Worm (Caenorhabditis elegans) whole organism, young adult: ENCODE results near the gene ace-4.

ENCODE experiments used
- B0035.1 ChIP-seq: sonication (generic microtip); optimal IDR thresholded peaks from 2 replicates; lab custom pipeline; 2016; ENCODE audit warnings: missing genetic modification characterization, mild to moderate bottlenecking, missing compliant biosample characterization, missing genotype, missing genetic modification reagents
- B0261.1 ChIP-seq: sonication (generic microtip); optimal IDR thresholded peaks from 2 replicates; lab custom pipeline; 2016; ENCODE audit warnings: mild to moderate bottlenecking, missing genetic modification characterization, moderate library complexity, missing compliant biosample characterization
- C17E4.6 ChIP-seq: fragments of 200-800 bp; sonication (Bioruptor generic); IDR thresholded peaks from 2 replicates; pipeline ENCODE4 v1.3.6; 2022; ENCODE audit warnings: missing genetic modification reagents, missing genetic modification characterization, missing compliant biosample characterization
- F23B12.7 ChIP-seq: sonication (generic microtip); optimal IDR thresholded peaks from 2 replicates; lab custom pipeline; 2017; ENCODE audit warnings: missing genetic modification characterization, mild to moderate bottlenecking, missing compliant biosample characterization, antibody characterized with exemption, moderate library complexity; ENCODE audit not compliant: insufficient read depth
- F33H1.4 ChIP-seq: fragments of 200-800 bp; sonication (Bioruptor generic); IDR thresholded peaks from 2 replicates; pipeline ENCODE4 v1.3.6; 2022; ENCODE audit warnings: missing genetic modification reagents, missing genetic modification characterization, missing compliant biosample characterization
- F37B4.10 ChIP-seq: fragments of 200-800 bp; sonication (Bioruptor generic); IDR thresholded peaks from 2 replicates; pipeline ENCODE4 v1.3.6; 2022; ENCODE audit warnings: missing genetic modification characterization, missing compliant biosample characterization
- F52B5.7 ChIP-seq: sonication (generic microtip); optimal IDR thresholded peaks from 2 replicates; lab custom pipeline; 2016; ENCODE audit warnings: mild to moderate bottlenecking, missing genetic modification characterization, missing compliant biosample characterization
- F57A8.1 ChIP-seq: fragments of 200-800 bp; sonication (Bioruptor generic); optimal IDR thresholded peaks from 2 replicates; lab custom pipeline; 2018; ENCODE audit warnings: mild to moderate bottlenecking, missing genetic modification characterization, moderate library complexity, missing compliant biosample characterization
- Y56A3A.18 ChIP-seq: fragments of 200-800 bp; sonication (Bioruptor generic); IDR thresholded peaks from 2 replicates; pipeline ENCODE4 v1.3.6; 2022; ENCODE audit warnings: missing genetic modification reagents, missing genetic modification characterization, missing compliant biosample characterization
- Y79H2A.3 ChIP-seq: fragments of 200-800 bp; sonication (Bioruptor generic); conservative IDR thresholded peaks from 2 replicates; pipeline ENCODE4 v1.3.6; 2022; ENCODE audit warnings: missing genetic modification reagents, missing genetic modification characterization, missing compliant biosample characterization
- ZK185.1 ChIP-seq: sonication (generic microtip); optimal IDR thresholded peaks from 2 replicates; lab custom pipeline; 2016; ENCODE audit warnings: mild to moderate bottlenecking, missing genetic modification characterization, missing compliant biosample characterization; ENCODE audit not compliant: poor library complexity, severe bottlenecking
- ama-1 ChIP-seq, 3 experiments: fragments of 150-350 bp in 1 of 3; sonication (generic microtip) in 2 of 3; optimal IDR thresholded peaks; 2 replicates each; lab custom pipeline; 2014 to 2018; ENCODE audit warnings: missing biosample characterization in 2 of 3, missing genetic modification characterization in 2 of 3, missing genetic modification reagents in 2 of 3
- aptf-2 ChIP-seq: fragments of 200-800 bp; sonication (Bioruptor generic); conservative IDR thresholded peaks from 2 replicates; pipeline ENCODE4 v1.3.6; 2022; ENCODE audit warnings: missing genetic modification reagents, missing genetic modification characterization, missing compliant biosample characterization
- atf-7 ChIP-seq: sonication (generic microtip); optimal IDR thresholded peaks from 2 replicates; lab custom pipeline; 2017; ENCODE audit warnings: mild to moderate bottlenecking, missing genetic modification characterization, missing compliant biosample characterization
- athp-1 ChIP-seq: sonication (generic microtip); optimal IDR thresholded peaks from 2 replicates; lab custom pipeline; 2017; ENCODE audit warnings: mild to moderate bottlenecking, missing genetic modification characterization, missing compliant biosample characterization
- attf-6 ChIP-seq: fragments of 200-800 bp; sonication (Bioruptor generic); IDR thresholded peaks from 2 replicates; pipeline ENCODE4 v1.3.6; 2022; ENCODE audit warnings: missing genetic modification reagents, missing genetic modification characterization, missing compliant biosample characterization
- ccch-3 ChIP-seq: fragments of 200-800 bp; sonication (Bioruptor generic); optimal IDR thresholded peaks from 2 replicates; lab custom pipeline; 2018; ENCODE audit warnings: mild to moderate bottlenecking, missing genetic modification characterization, missing compliant biosample characterization
- cebp-2 ChIP-seq: fragments of 200-800 bp; sonication (Bioruptor generic); IDR thresholded peaks from 2 replicates; pipeline ENCODE4 v1.3.6; 2022; ENCODE audit warnings: missing genetic modification characterization, missing compliant biosample characterization
- ceh-91 ChIP-seq: fragments of 200-800 bp; sonication (Bioruptor generic); IDR thresholded peaks from 2 replicates; pipeline ENCODE4 v1.3.6; 2022; ENCODE audit warnings: missing genetic modification reagents, missing genetic modification characterization, missing compliant biosample characterization
- die-1 ChIP-seq: sonication (generic microtip); optimal IDR thresholded peaks from 2 replicates; lab custom pipeline; 2016; ENCODE audit warnings: missing genotype, mild to moderate bottlenecking, missing genetic modification characterization, missing compliant biosample characterization
- egrh-3 ChIP-seq: fragments of 200-800 bp; sonication (Bioruptor generic); IDR thresholded peaks from 2 replicates; pipeline ENCODE4 v1.3.6; 2022; ENCODE audit warnings: missing genetic modification reagents, missing genetic modification characterization, missing compliant biosample characterization
- ekl-4 ChIP-seq: fragments of 200-800 bp; sonication (Bioruptor generic); IDR thresholded peaks from 2 replicates; pipeline ENCODE4 v1.3.6; 2022; ENCODE audit warnings: missing genetic modification reagents, missing genetic modification characterization, missing compliant biosample characterization
- him-1 ChIP-seq: sonication (generic microtip); optimal IDR thresholded peaks from 2 replicates; lab custom pipeline; 2016; ENCODE audit warnings: missing genotype, missing genetic modification reagents, missing genetic modification characterization, missing compliant biosample characterization
- hlh-12 ChIP-seq: sonication (generic microtip); optimal IDR thresholded peaks from 2 replicates; lab custom pipeline; 2016; ENCODE audit warnings: missing genetic modification characterization, missing compliant biosample characterization
- hsf-1 ChIP-seq: fragments of 200-800 bp; sonication (Bioruptor generic); IDR thresholded peaks from 2 replicates; pipeline ENCODE4 v1.3.6; 2022; ENCODE audit warnings: missing genetic modification reagents, missing genetic modification characterization, missing compliant biosample characterization
- lsy-27 ChIP-seq: sonication (generic microtip); optimal IDR thresholded peaks from 2 replicates; lab custom pipeline; 2017; ENCODE audit warnings: missing genetic modification characterization, mild to moderate bottlenecking, missing compliant biosample characterization, antibody characterized with exemption, missing genotype, borderline replicate concordance; ENCODE audit not compliant: insufficient read depth
- madf-8 ChIP-seq: fragments of 200-800 bp; sonication (Bioruptor generic); conservative IDR thresholded peaks from 2 replicates; pipeline ENCODE4 v1.3.6; 2022; ENCODE audit warnings: missing genetic modification reagents, missing genetic modification characterization, missing compliant biosample characterization
- mcd-1 ChIP-seq: fragments of 200-800 bp; sonication (Bioruptor generic); IDR thresholded peaks from 2 replicates; pipeline ENCODE4 v1.3.6; 2022; ENCODE audit warnings: missing genetic modification reagents, missing genetic modification characterization, missing compliant biosample characterization
- nfya-1 ChIP-seq: sonication (generic microtip); optimal IDR thresholded peaks from 2 replicates; lab custom pipeline; 2017; ENCODE audit warnings: antibody characterized with exemption, missing compliant biosample characterization, missing genetic modification characterization, borderline replicate concordance; ENCODE audit not compliant: insufficient read depth
- nhr-179 ChIP-seq: sonication (generic microtip); optimal IDR thresholded peaks from 2 replicates; lab custom pipeline; 2016; ENCODE audit warnings: mild to moderate bottlenecking, missing genetic modification characterization, missing compliant biosample characterization
- nhr-80 ChIP-seq: sonication (generic microtip); optimal IDR thresholded peaks from 2 replicates; lab custom pipeline; 2016; ENCODE audit warnings: missing genetic modification characterization, missing compliant biosample characterization
- nhr-90 ChIP-seq: sonication (generic microtip); optimal IDR thresholded peaks from 2 replicates; lab custom pipeline; 2016; ENCODE audit warnings: missing genotype, mild to moderate bottlenecking, missing genetic modification characterization, missing compliant biosample characterization
- pbrm-1 ChIP-seq: fragments of 200-800 bp; sonication (Bioruptor generic); IDR thresholded peaks from 2 replicates; pipeline ENCODE4 v1.3.6; 2022; ENCODE audit warnings: missing genetic modification reagents, missing genetic modification characterization, missing compliant biosample characterization
- rcor-1 ChIP-seq: fragments of 200-800 bp; sonication (Bioruptor generic); IDR thresholded peaks from 2 replicates; pipeline ENCODE4 v1.3.6; 2022; ENCODE audit warnings: missing genetic modification reagents, missing genetic modification characterization, missing compliant biosample characterization
- rpc-1 ChIP-seq, 2 experiments: fragments of 150-350 bp in 1 of 2; sonication (generic microtip) in 1 of 2; optimal IDR thresholded peaks; 2 replicates each; lab custom pipeline; 2014 to 2018; ENCODE audit warnings: missing biosample characterization in 1 of 2, missing genetic modification characterization in 1 of 2, missing genetic modification reagents in 1 of 2, missing genotype in 1 of 2
- sdz-38 ChIP-seq: sonication (generic microtip); optimal IDR thresholded peaks from 2 replicates; lab custom pipeline; 2016; ENCODE audit warnings: missing genotype, missing genetic modification characterization, missing compliant biosample characterization
- snpc-1.3 ChIP-seq: sonication (generic microtip); optimal IDR thresholded peaks from 2 replicates; lab custom pipeline; 2017; ENCODE audit warnings: missing genetic modification characterization, mild to moderate bottlenecking, missing compliant biosample characterization, antibody characterized with exemption, moderate library complexity, missing genotype, missing genetic modification reagents; ENCODE audit not compliant: insufficient read depth
- somi-1 ChIP-seq: fragments of 200-800 bp; sonication (Bioruptor generic); optimal IDR thresholded peaks from 2 replicates; lab custom pipeline; 2018; ENCODE audit warnings: mild to moderate bottlenecking, missing genetic modification characterization, missing compliant biosample characterization
- sptf-2 ChIP-seq: fragments of 200-800 bp; sonication (Bioruptor generic); optimal IDR thresholded peaks from 2 replicates; lab custom pipeline; 2018; ENCODE audit warnings: mild to moderate bottlenecking, missing genetic modification characterization, missing compliant biosample characterization
- tbp1 ChIP-seq: fragments of 200-800 bp; sonication (Bioruptor generic); optimal IDR thresholded peaks from 2 replicates; lab custom pipeline; 2018; ENCODE audit warnings: mild to moderate bottlenecking, missing genetic modification characterization, missing compliant biosample characterization
- tbx-9 ChIP-seq: sonication (generic microtip); optimal IDR thresholded peaks from 2 replicates; lab custom pipeline; 2016; ENCODE audit warnings: borderline replicate concordance, missing genetic modification characterization, inconsistent platforms, missing compliant biosample characterization
- zim-3 ChIP-seq: sonication (generic microtip); optimal IDR thresholded peaks from 2 replicates; lab custom pipeline; 2017; ENCODE audit warnings: mild to moderate bottlenecking, missing genetic modification characterization, moderate library complexity, missing compliant biosample characterization
- ztf-18 ChIP-seq: sonication (generic microtip); optimal IDR thresholded peaks from 2 replicates; lab custom pipeline; 2016; ENCODE audit warnings: missing genotype, mild to moderate bottlenecking, missing genetic modification characterization, missing compliant biosample characterization
- ztf-25 ChIP-seq: fragments of 200-800 bp; sonication (Bioruptor generic); IDR thresholded peaks from 2 replicates; pipeline ENCODE4 v1.3.6; 2022; ENCODE audit warnings: missing genetic modification reagents, missing genetic modification characterization, missing compliant biosample characterization
- ztf-26 ChIP-seq: sonication (generic microtip); optimal IDR thresholded peaks from 2 replicates; lab custom pipeline; 2017; ENCODE audit warnings: missing genetic modification characterization, missing compliant biosample characterization

Gene ace-4

DNA sequence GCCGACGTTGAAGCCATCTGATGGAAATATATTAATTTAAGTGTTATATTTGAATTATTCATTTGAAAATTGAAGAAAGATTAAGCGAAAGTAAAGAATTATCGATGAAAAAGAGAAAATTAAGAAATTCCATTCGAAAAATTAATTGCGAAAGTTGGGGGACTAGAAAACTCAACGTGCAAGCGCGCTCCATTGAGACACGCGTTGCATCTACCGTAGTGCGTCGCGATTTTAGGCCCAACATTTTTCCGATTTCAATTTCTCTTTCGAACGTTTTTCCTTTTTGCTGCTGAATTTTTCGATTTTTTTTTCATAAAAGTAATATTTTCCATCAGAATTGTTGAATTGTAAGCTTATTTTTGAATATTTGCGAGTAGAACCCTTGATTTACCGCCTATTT is 43.5 kb upstream of the ace-4 start, which contains the start of gene Y48B6A.1 (continued):
- TF ChIP-seq B0261.1 (tag; lab: Kevin White, UChicago) (peak; percentile 16), somi-1 (GFP tag; lab: Kevin White, UChicago) (peak; percentile 32), snpc-1.3 (tag; lab: Kevin White, UChicago) (peak; percentile 82), nhr-179 (no peak), rcor-1 (GFP tag; lab: Robert Waterston, UW) (peak; percentile 87), cebp-2 (GFP tag; lab: Robert Waterston, UW) (no peak), him-1 (tag; lab: Kevin White, UChicago) (peak; percentile 52), F57A8.1 (GFP tag; lab: Kevin White, UChicago) (peak; percentile 36), ceh-91 (peak; percentile 87), egrh-3 (GFP tag; lab: Robert Waterston, UW) (peak; percentile 82), athp-1 (peak; percentile 89), aptf-2 (peak; percentile 88), ztf-26 (tag; lab: Kevin White, UChicago) (peak; percentile 56), sptf-2 (GFP tag; lab: Kevin White, UChicago) (peak; percentile 53), ekl-4 (GFP tag; lab: Robert Waterston, UW) (peak; percentile 89), atf-7 (tag; lab: Kevin White, UChicago) (peak; percentile 21), rpc-1 (optimal IDR thresholded peaks at IDR 0.05; lab: Kevin White, UChicago) (no peak), rpc-1 (tag; optimal IDR thresholded peaks at IDR 0.05; lab: Kevin White, UChicago) (peak; percentile 3), F23B12.7 (tag; lab: Kevin White, UChicago) (peak; percentile 93), tbx-9 (tag; lab: Kevin White, UChicago) (no peak), lsy-27 (tag; lab: Kevin White, UChicago) (no peak), sdz-38 (tag; lab: Kevin White, UChicago) (no peak), F33H1.4 (GFP tag; lab: Robert Waterston, UW) (peak; percentile 76), madf-8 (peak; percentile 68), hsf-1 (GFP tag; lab: Robert Waterston, UW) (peak; percentile 49; the same call in 1 of the 2 replicates), Y56A3A.18 (GFP tag; lab: Robert Waterston, UW) (0 out of 2 replicates have a peak, but pooled peaks have one; percentile 23), ZK185.1 (tag; lab: Kevin White, UChicago) (no peak), C17E4.6 (GFP tag; lab: Robert Waterston, UW) (0 out of 2 replicates have a peak, but pooled peaks have one; percentile 20), tbp1 (GFP tag; lab: Kevin White, UChicago) (peak; percentile 67), Y79H2A.3 (0 out of 2 replicates have a peak, but pooled peaks have one; percentile 55), pbrm-1 (GFP tag; lab: Robert Waterston, UW) (peak; percentile 91)

ce11 chrII:14155259-14156023 is 42.4 kb upstream of the ace-4 start, which contains the start of the genes rpl-43 and xrn-2:
Gene rpl-43, plus strand, starts transcription at chrII:14155294.
Gene xrn-2, plus strand, starts transcription at chrII:14155768.
- TF ChIP-seq ama-1 (optimal IDR thresholded peaks at IDR 0.05; lab: Kevin White, UChicago) (no peak), ama-1 (GFP tag; optimal IDR thresholded peaks at IDR 0.05; lab: Kevin White, UChicago) (peak in 1 of 2 experiments; percentile 62), Y56A3A.18 (GFP tag; lab: Robert Waterston, UW) (peak; percentile 79), ccch-3 (no peak), nhr-80 (no peak), ztf-25 (GFP tag; lab: Robert Waterston, UW) (0 out of 2 replicates have a peak, but pooled peaks have one; percentile 45), him-1 (tag; lab: Kevin White, UChicago) (peak; percentile 37), nhr-90 (tag; lab: Kevin White, UChicago) (no peak), mcd-1 (GFP tag; lab: Robert Waterston, UW) (peak; percentile 75), egrh-3 (GFP tag; lab: Robert Waterston, UW) (peak; percentile 67), zim-3 (tag; lab: Kevin White, UChicago) (no peak), F37B4.10 (0 out of 2 replicates have a peak, but pooled peaks have one; percentile 84), die-1 (tag; lab: Kevin White, UChicago) (peak; percentile 56), hlh-12 (tag; lab: Kevin White, UChicago) (no peak), attf-6 (GFP tag; lab: Robert Waterston, UW) (peak; percentile 87), F52B5.7 (tag; lab: Kevin White, UChicago) (peak; percentile 69), ztf-18 (peak; percentile 36), B0035.1 (tag; lab: Kevin White, UChicago) (no peak), nfya-1 (no peak)
